Worm (Caenorhabditis elegans) whole organism, L3 larva: Measurements from ENCODE around the gene K09G1.1.

Source experiments
- ama-1 ChIP-seq: fragments of 150-350 bp; optimal IDR thresholded peaks from 2 replicates; lab custom pipeline; 2018
- unc-62 ChIP-seq: fragments of 150-350 bp; sonication (generic microtip); optimal IDR thresholded peaks from 4 replicates; lab custom pipeline; 2014; ENCODE audit warnings: missing biosample characterization, missing genetic modification reagents, missing genetic modification characterization

- TF ChIP-seq ama-1 (peak; percentile 48), unc-62 (GFP tag; lab: Kevin White, UChicago) (no peak)
Measured at ce11 chrV:9546042-9546581, 37.2 kb upstream of the K09G1.1 start, which contains the start of gene C50F4.6.
